Fruit fly (Drosophila melanogaster): ENCODE measurements around the gene CG17768.

dm6 chr2L:10418981-10419380 lies 14.0 kb upstream of the CG17768 start, which contains the start of gene RfC3:
- TF ChIP-seq CG8478 (optimal IDR thresholded peaks at IDR 0.05), result no peak
- no peak for TF ChIP-seq psq (optimal IDR thresholded peaks at IDR 0.05)

Measured in whole organism.